Fruit fly (Drosophila melanogaster) whole organism, embryonic: Measurements from ENCODE around the gene ppk24.

Experiments
- Atf-2 ChIP-seq: fragments of 200-800 bp; sonication (Bioruptor generic); optimal IDR thresholded peaks from 2 replicates; lab custom pipeline; 2016; ENCODE audit warnings: missing biosample characterization, missing genetic modification characterization
- Atf6 ChIP-seq: fragments of 200-800 bp; sonication (Bioruptor generic); IDR thresholded peaks from 2 replicates; pipeline ENCODE4 v1.3.6; 2022; ENCODE audit warnings: missing biosample characterization, missing genetic modification characterization
- CG10321 ChIP-seq: fragments of 200-800 bp; sonication (Bioruptor generic); IDR thresholded peaks from 2 replicates; pipeline ENCODE4 v1.3.6; 2022; ENCODE audit warnings: missing biosample characterization, missing genetic modification characterization
- CG10654 ChIP-seq: fragments of 200-800 bp; sonication (Bioruptor generic); optimal IDR thresholded peaks from 2 replicates; lab custom pipeline; 2016; ENCODE audit warnings: missing biosample characterization, missing genetic modification characterization
- CG11696 ChIP-seq: fragments of 200-800 bp; sonication (Bioruptor generic); IDR thresholded peaks from 2 replicates; pipeline ENCODE4 v1.3.6; 2022; ENCODE audit warnings: missing biosample characterization, missing genetic modification characterization
- CG12219 ChIP-seq: fragments of 200-800 bp; sonication (Bioruptor generic); optimal IDR thresholded peaks from 3 replicates; lab custom pipeline; 2018; ENCODE audit warnings: missing biosample characterization, mild to moderate bottlenecking, missing genetic modification characterization
- CG14667 ChIP-seq: fragments of 200-800 bp; sonication (Bioruptor generic); IDR thresholded peaks from 2 replicates; pipeline ENCODE4 v1.3.6; 2022; ENCODE audit warnings: missing biosample characterization, missing genetic modification characterization
- CG14710 ChIP-seq: fragments of 200-800 bp; sonication (Bioruptor generic); optimal IDR thresholded peaks from 3 replicates; lab custom pipeline; 2019; ENCODE audit warnings: missing biosample characterization, mild to moderate bottlenecking, missing genetic modification characterization, moderate library complexity
- CG14860 ChIP-seq: fragments of 200-800 bp; sonication (Bioruptor generic); IDR thresholded peaks from 3 replicates; pipeline ENCODE4 v1.3.6; 2022; ENCODE audit warnings: missing biosample characterization, missing genetic modification characterization; ENCODE audit not compliant: partially characterized antibody
- CG15696 ChIP-seq: fragments of 200-800 bp; sonication (Bioruptor generic); optimal IDR thresholded peaks from 2 replicates; lab custom pipeline; 2019; ENCODE audit warnings: missing biosample characterization, mild to moderate bottlenecking, missing genetic modification characterization, moderate library complexity
- CG1602 ChIP-seq: fragments of 200-800 bp; sonication (Bioruptor generic); optimal IDR thresholded peaks from 3 replicates; lab custom pipeline; 2016; ENCODE audit warnings: missing biosample characterization, missing genetic modification characterization
- CG16815 ChIP-seq: fragments of 200-800 bp; sonication (Bioruptor generic); optimal IDR thresholded peaks from 3 replicates; lab custom pipeline; 2017; ENCODE audit warnings: missing biosample characterization, mild to moderate bottlenecking, missing genetic modification characterization
- CG17359 ChIP-seq: fragments of 200-800 bp; sonication (Bioruptor generic); optimal IDR thresholded peaks from 3 replicates; lab custom pipeline; 2018; ENCODE audit warnings: missing biosample characterization, mild to moderate bottlenecking, missing genetic modification characterization, moderate library complexity
- CG31441 ChIP-seq: fragments of 200-800 bp; sonication (Bioruptor generic); IDR thresholded peaks from 2 replicates; pipeline ENCODE4 v1.3.6; 2022; ENCODE audit warnings: missing biosample characterization, missing genetic modification characterization
- CG4360 ChIP-seq: fragments of 200-800 bp; sonication (Bioruptor generic); IDR thresholded peaks from 2 replicates; pipeline ENCODE4 v1.3.6; 2022; ENCODE audit warnings: missing biosample characterization, missing genetic modification characterization
- CG4617 ChIP-seq: fragments of 200-800 bp; sonication (Bioruptor generic); optimal IDR thresholded peaks from 3 replicates; lab custom pipeline; 2016; ENCODE audit warnings: missing biosample characterization, missing genetic modification characterization, borderline replicate concordance
- CG6175 ChIP-seq: fragments of 200-800 bp; sonication (Bioruptor generic); IDR thresholded peaks from 3 replicates; pipeline ENCODE4 v1.3.6; 2022; ENCODE audit warnings: missing biosample characterization, missing genetic modification characterization
- CG7963 ChIP-seq: fragments of 200-800 bp; sonication (Bioruptor generic); IDR thresholded peaks from 3 replicates; pipeline ENCODE4 v1.3.6; 2022; ENCODE audit warnings: missing biosample characterization, missing genetic modification characterization; ENCODE audit not compliant: partially characterized antibody
- CG8290 ChIP-seq, 3 experiments: fragments of 200-800 bp; sonication (Bioruptor generic); optimal IDR thresholded peaks; 2 replicates each; lab custom pipeline; 2016 to 2019; ENCODE audit warnings: missing biosample characterization in 3 of 3, missing genetic modification characterization in 3 of 3, mild to moderate bottlenecking in 2 of 3, moderate library complexity in 1 of 3
- CG9797 ChIP-seq: fragments of 200-800 bp; sonication (Bioruptor generic); optimal IDR thresholded peaks from 3 replicates; lab custom pipeline; 2018; ENCODE audit warnings: missing biosample characterization, mild to moderate bottlenecking, missing genetic modification characterization
- Dip3 ChIP-seq: fragments of 200-800 bp; sonication (Bioruptor generic); optimal IDR thresholded peaks from 3 replicates; lab custom pipeline; 2016; ENCODE audit warnings: missing biosample characterization, missing genetic modification characterization
- Dll ChIP-seq: fragments of 200-800 bp; sonication (Bioruptor generic); IDR thresholded peaks from 4 replicates; pipeline ENCODE4 v1.3.6; 2022; ENCODE audit warnings: missing biosample characterization, missing genetic modification characterization; ENCODE audit not compliant: partially characterized antibody
- GATAe ChIP-seq: fragments of 200-800 bp; sonication (Bioruptor generic); conservative IDR thresholded peaks from 2 replicates; pipeline ENCODE4 v1.3.6; 2022; ENCODE audit warnings: missing biosample characterization, missing genetic modification characterization
- H15 ChIP-seq: fragments of 200-800 bp; sonication (Bioruptor generic); IDR thresholded peaks from 3 replicates; pipeline ENCODE4 v1.3.6; 2022; ENCODE audit warnings: missing biosample characterization, missing genetic modification characterization
- HLH4C ChIP-seq: fragments of 200-800 bp; sonication (Bioruptor generic); IDR thresholded peaks from 3 replicates; pipeline ENCODE4 v1.3.6; 2022; ENCODE audit warnings: missing biosample characterization, missing genetic modification characterization; ENCODE audit not compliant: partially characterized antibody
- MTF-1 ChIP-seq: fragments of 200-800 bp; sonication (Bioruptor generic); optimal IDR thresholded peaks from 2 replicates; lab custom pipeline; 2018; ENCODE audit warnings: missing biosample characterization, mild to moderate bottlenecking, missing genetic modification characterization, borderline replicate concordance
- Rfx ChIP-seq: fragments of 200-800 bp; sonication (Bioruptor generic); IDR thresholded peaks from 2 replicates; pipeline ENCODE4 v1.3.6; 2022; ENCODE audit warnings: missing biosample characterization, missing genetic modification characterization
- Xrp1 ChIP-seq: fragments of 200-800 bp; sonication (Bioruptor generic); IDR thresholded peaks from 2 replicates; pipeline ENCODE4 v1.3.6; 2022; ENCODE audit warnings: missing biosample characterization, missing genetic modification characterization
- chinmo ChIP-seq: fragments of 200-800 bp; sonication (Bioruptor generic); IDR thresholded peaks from 4 replicates; pipeline ENCODE4 v1.3.6; 2022; ENCODE audit warnings: missing biosample characterization, missing genetic modification characterization; ENCODE audit not compliant: partially characterized antibody
- corto ChIP-seq: fragments of 200-800 bp; sonication (Bioruptor generic); optimal IDR thresholded peaks from 2 replicates; lab custom pipeline; 2016; ENCODE audit warnings: missing biosample characterization, mild to moderate bottlenecking, missing genetic modification characterization, moderate library complexity
- croc ChIP-seq: fragments of 200-800 bp; sonication (Bioruptor generic); conservative IDR thresholded peaks from 3 replicates; pipeline ENCODE4 v1.3.6; 2022; ENCODE audit warnings: missing biosample characterization, missing genetic modification characterization
- dysf ChIP-seq: fragments of 200-800 bp; sonication (Bioruptor generic); IDR thresholded peaks from 3 replicates; pipeline ENCODE4 v1.3.6; 2022; ENCODE audit warnings: missing biosample characterization, missing genetic modification characterization
- ind ChIP-seq: fragments of 200-800 bp; sonication (Bioruptor generic); optimal IDR thresholded peaks from 3 replicates; lab custom pipeline; 2016; ENCODE audit warnings: missing biosample characterization, missing genetic modification characterization
- lbe ChIP-seq: fragments of 200-800 bp; sonication (Bioruptor generic); optimal IDR thresholded peaks from 2 replicates; lab custom pipeline; 2016; ENCODE audit warnings: missing biosample characterization, mild to moderate bottlenecking, missing genetic modification characterization
- mam ChIP-seq: fragments of 200-800 bp; sonication (Bioruptor generic); optimal IDR thresholded peaks from 3 replicates; lab custom pipeline; 2016; ENCODE audit warnings: missing biosample characterization, missing genetic modification characterization
- ssp ChIP-seq: fragments of 200-800 bp; sonication (Bioruptor generic); IDR thresholded peaks from 2 replicates; pipeline ENCODE4 v1.3.6; 2022; ENCODE audit warnings: missing biosample characterization, missing genetic modification characterization
- stc ChIP-seq: fragments of 200-800 bp; sonication (Bioruptor generic); IDR thresholded peaks from 2 replicates; pipeline ENCODE4 v1.3.6; 2022; ENCODE audit warnings: missing biosample characterization, missing genetic modification characterization
- ttk ChIP-seq: fragments of 200-800 bp; sonication (Bioruptor generic); IDR thresholded peaks from 2 replicates; pipeline ENCODE4 v2.1.2; 2022; ENCODE audit warnings: missing biosample characterization, missing genetic modification characterization
- twi ChIP-seq: fragments of 200-800 bp; optimal IDR thresholded peaks from 2 replicates; lab custom pipeline; 2019; ENCODE audit warnings: missing biosample characterization, mild to moderate bottlenecking, missing genetic modification characterization, moderate library complexity
- vvl ChIP-seq: fragments of 200-800 bp; sonication (Bioruptor generic); IDR thresholded peaks from 2 replicates; pipeline ENCODE4 v1.3.6; 2022; ENCODE audit warnings: missing biosample characterization, missing genetic modification characterization
- z ChIP-seq: fragments of 200-800 bp; sonication (Bioruptor generic); IDR thresholded peaks from 3 replicates; pipeline ENCODE4 v1.3.6; 2022; ENCODE audit warnings: missing biosample characterization, missing genetic modification characterization

Gene ppk24

DNA sequence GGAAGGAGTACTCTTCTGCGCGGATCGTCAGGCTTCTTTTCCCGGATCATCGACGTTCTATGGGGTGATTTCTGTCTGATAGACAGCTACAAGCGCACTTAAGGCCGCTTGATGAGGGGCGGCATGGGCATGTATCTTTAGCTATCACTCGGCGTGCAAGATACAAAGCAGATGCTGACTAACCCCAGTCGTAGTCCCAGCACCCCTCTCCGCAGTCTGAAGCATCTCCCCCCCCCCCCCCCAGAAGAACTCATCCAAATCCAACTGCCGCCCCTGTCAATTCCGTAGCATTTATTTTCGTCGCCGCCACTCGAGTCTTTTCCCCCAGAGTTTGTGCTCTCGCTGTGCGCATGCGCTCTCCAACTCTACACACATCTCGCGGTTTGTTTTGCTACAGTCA, 44.8 kb downstream of the ppk24 start (continued):
- TF ChIP-seq CG14710 (tag; lab: Kevin White, UChicago) (no peak), dysf (GFP tag; lab: Robert Waterston, UW) (0 out of 3 replicates have a peak, but pooled peaks have one; percentile 25), Xrp1 (GFP tag; lab: Robert Waterston, UW) (no peak), Rfx (GFP tag; lab: Robert Waterston, UW) (peak; percentile 46; the same call in 1 of the 2 replicates), ttk (peak; percentile 60; the same call in 1 of the 2 replicates), vvl (GFP tag; lab: Robert Waterston, UW) (peak; percentile 44; the same call in 1 of the 2 replicates), chinmo (GFP tag; lab: Robert Waterston, UW) (0 out of 4 replicates have a peak, but pooled peaks have one; percentile 7), CG4617 (GFP tag; lab: Kevin White, UChicago) (no peak), ind (GFP tag; lab: Kevin White, UChicago) (no peak), CG14860 (GFP tag; lab: Robert Waterston, UW) (no peak), twi (tag; lab: Kevin White, UChicago) (peak; percentile 53), stc (GFP tag; lab: Robert Waterston, UW) (no peak), croc (GFP tag; lab: Robert Waterston, UW) (no peak), CG10654 (GFP tag; lab: Kevin White, UChicago) (no peak), z (GFP tag; lab: Robert Waterston, UW) (peak; percentile 78), CG12219 (GFP tag; lab: Kevin White, UChicago) (no peak), CG1602 (GFP tag; lab: Kevin White, UChicago) (no peak), CG16815 (no peak), Atf-2 (GFP tag; lab: Kevin White, UChicago) (no peak), CG11696 (GFP tag; lab: Robert Waterston, UW) (no peak), CG4360 (GFP tag; lab: Robert Waterston, UW) (no peak), CG31441 (GFP tag; lab: Robert Waterston, UW) (no peak), CG6175 (GFP tag; lab: Robert Waterston, UW) (0 out of 3 replicates have a peak, but pooled peaks have one; percentile 13), Atf6 (no peak), CG10321 (GFP tag; lab: Robert Waterston, UW) (no peak), H15 (GFP tag; lab: Robert Waterston, UW) (no peak), CG7963 (no peak), CG15696 (tag; lab: Kevin White, UChicago) (no peak), CG17359 (tag; lab: Kevin White, UChicago) (no peak), Dll (no peak), CG9797 (no peak), HLH4C (GFP tag; lab: Robert Waterston, UW) (0 out of 3 replicates have a peak, but pooled peaks have one; percentile 14), CG14667 (GFP tag; lab: Robert Waterston, UW) (no peak), MTF-1 (GFP tag; lab: Kevin White, UChicago) (no peak), CG8290 (GFP tag; optimal IDR thresholded peaks at IDR 0.05; lab: Kevin White, UChicago) (no peak), CG8290 (tag; optimal IDR thresholded peaks at IDR 0.05; lab: Kevin White, UChicago) (peak in 1 of 2 experiments; percentile 31), mam (no peak), GATAe (GFP tag; lab: Robert Waterston, UW) (no peak), corto (GFP tag; lab: Kevin White, UChicago) (no peak), lbe (GFP tag; lab: Kevin White, UChicago) (no peak), Dip3 (no peak), ssp (GFP tag; lab: Robert Waterston, UW) (no peak)
